Worm (Caenorhabditis elegans) whole organism, L3 larva: ENCODE measurements around the gene F53F4.11.

ENCODE experiments used
- R02D3.7 ChIP-seq: fragments of 150-350 bp; optimal IDR thresholded peaks from 2 replicates; lab custom pipeline; 2014; ENCODE audit warnings: missing biosample characterization, missing genetic modification characterization
- ZK546.5 ChIP-seq: sonication (generic microtip); optimal IDR thresholded peaks from 2 replicates; lab custom pipeline; 2017; ENCODE audit warnings: missing biosample characterization, missing genetic modification characterization
- aly-2 ChIP-seq: fragments of 150-350 bp; optimal IDR thresholded peaks from 2 replicates; lab custom pipeline; 2014; ENCODE audit warnings: missing biosample characterization, missing genetic modification characterization
- ceh-82 ChIP-seq: fragments of 150-350 bp; optimal IDR thresholded peaks from 2 replicates; lab custom pipeline; 2014; ENCODE audit warnings: missing biosample characterization, missing genetic modification characterization
- ceh-9 ChIP-seq: sonication (generic microtip); optimal IDR thresholded peaks from 2 replicates; lab custom pipeline; 2018; ENCODE audit warnings: missing biosample characterization, missing genetic modification characterization
- daf-12 ChIP-seq: fragments of 150-350 bp; optimal IDR thresholded peaks from 2 replicates; lab custom pipeline; 2014; ENCODE audit warnings: missing biosample characterization, missing genetic modification reagents, missing genetic modification characterization
- egl-27 ChIP-seq: sonication (generic microtip); optimal IDR thresholded peaks from 4 replicates; lab custom pipeline; 2017; ENCODE audit warnings: missing biosample characterization, missing genetic modification reagents, missing genetic modification characterization
- egl-5 ChIP-seq: fragments of 150-350 bp; optimal IDR thresholded peaks from 2 replicates; lab custom pipeline; 2017; ENCODE audit warnings: missing biosample characterization, missing genetic modification reagents, missing genetic modification characterization, inconsistent platforms
- elt-1 ChIP-seq: fragments of 150-350 bp; optimal IDR thresholded peaks from 2 replicates; lab custom pipeline; 2014; ENCODE audit warnings: missing biosample characterization, missing genetic modification characterization
- elt-2 ChIP-seq: sonication (generic microtip); optimal IDR thresholded peaks from 2 replicates; lab custom pipeline; 2016; ENCODE audit warnings: missing genetic modification reagents, mild to moderate bottlenecking, missing genetic modification characterization, missing compliant biosample characterization
- fkh-10 ChIP-seq: sonication (generic microtip); optimal IDR thresholded peaks from 2 replicates; lab custom pipeline; 2017; ENCODE audit warnings: missing biosample characterization, missing genetic modification reagents, missing genetic modification characterization
- fkh-2 ChIP-seq: fragments of 150-350 bp; optimal IDR thresholded peaks from 2 replicates; lab custom pipeline; 2014; ENCODE audit warnings: missing biosample characterization, missing genetic modification reagents, missing genetic modification characterization
- hmg-11 ChIP-seq: sonication (generic microtip); optimal IDR thresholded peaks from 2 replicates; lab custom pipeline; 2016; ENCODE audit warnings: missing genetic modification characterization, missing compliant biosample characterization
- lin-15B ChIP-seq: fragments of 150-350 bp; optimal IDR thresholded peaks from 2 replicates; lab custom pipeline; 2014; ENCODE audit warnings: missing biosample characterization, missing genetic modification characterization
- lin-39 ChIP-seq: fragments of 150-350 bp; optimal IDR thresholded peaks from 2 replicates; lab custom pipeline; 2018; ENCODE audit warnings: missing biosample characterization, missing genetic modification reagents, missing genetic modification characterization
- mdl-1 ChIP-seq: fragments of 150-350 bp; optimal IDR thresholded peaks from 2 replicates; lab custom pipeline; 2014; ENCODE audit warnings: missing biosample characterization, missing genetic modification characterization
- mml-1 ChIP-seq: fragments of 150-350 bp; sonication (generic microtip); optimal IDR thresholded peaks from 3 replicates; lab custom pipeline; 2014; ENCODE audit warnings: missing biosample characterization, missing genetic modification characterization
- nfya-1 ChIP-seq: sonication (generic microtip); optimal IDR thresholded peaks from 2 replicates; lab custom pipeline; 2017; ENCODE audit warnings: missing genetic modification characterization, mild to moderate bottlenecking, missing compliant biosample characterization, antibody characterized with exemption, moderate library complexity; ENCODE audit not compliant: insufficient read depth
- nhr-11 ChIP-seq: fragments of 150-350 bp; optimal IDR thresholded peaks from 2 replicates; lab custom pipeline; 2014; ENCODE audit warnings: missing biosample characterization, missing genetic modification characterization
- nhr-12 ChIP-seq: fragments of 150-350 bp; optimal IDR thresholded peaks from 2 replicates; lab custom pipeline; 2014; ENCODE audit warnings: missing biosample characterization, missing genetic modification characterization
- nhr-23 ChIP-seq: fragments of 150-350 bp; optimal IDR thresholded peaks from 2 replicates; lab custom pipeline; 2014; ENCODE audit warnings: missing biosample characterization, missing genetic modification reagents, missing genetic modification characterization
- nhr-237 ChIP-seq: fragments of 150-350 bp; optimal IDR thresholded peaks from 2 replicates; lab custom pipeline; 2014; ENCODE audit warnings: missing biosample characterization, missing genetic modification characterization
- nhr-25 ChIP-seq: sonication (generic microtip); optimal IDR thresholded peaks from 2 replicates; lab custom pipeline; 2017; ENCODE audit warnings: missing biosample characterization, missing genetic modification characterization
- nhr-28 ChIP-seq: fragments of 150-350 bp; optimal IDR thresholded peaks from 2 replicates; lab custom pipeline; 2014; ENCODE audit warnings: missing biosample characterization, missing genetic modification characterization
- nhr-43 ChIP-seq: sonication (generic microtip); optimal IDR thresholded peaks from 2 replicates; lab custom pipeline; 2016; ENCODE audit warnings: mild to moderate bottlenecking, missing genetic modification characterization, missing compliant biosample characterization; ENCODE audit not compliant: poor library complexity, severe bottlenecking
- nhr-67 ChIP-seq: fragments of 150-350 bp; optimal IDR thresholded peaks from 2 replicates; lab custom pipeline; 2014; ENCODE audit warnings: missing biosample characterization, missing genetic modification characterization
- nhr-77 ChIP-seq: fragments of 150-350 bp; optimal IDR thresholded peaks from 2 replicates; lab custom pipeline; 2014; ENCODE audit warnings: missing biosample characterization, missing genetic modification characterization
- pqm-1 ChIP-seq: fragments of 150-350 bp; optimal IDR thresholded peaks from 2 replicates; lab custom pipeline; 2017; ENCODE audit warnings: missing biosample characterization, missing genetic modification characterization, inconsistent platforms
- sea-2 ChIP-seq: fragments of 150-350 bp; sonication (generic microtip); optimal IDR thresholded peaks from 4 replicates; lab custom pipeline; 2014; ENCODE audit warnings: missing biosample characterization, missing genetic modification reagents, missing genetic modification characterization
- skn-1 ChIP-seq: fragments of 150-350 bp; optimal IDR thresholded peaks from 2 replicates; lab custom pipeline; 2014; ENCODE audit warnings: missing biosample characterization, missing genetic modification characterization
- snpc-4 ChIP-seq: fragments of 150-350 bp; optimal IDR thresholded peaks from 2 replicates; lab custom pipeline; 2014; ENCODE audit warnings: missing biosample characterization, missing genetic modification characterization
- unc-39 ChIP-seq: sonication (generic microtip); optimal IDR thresholded peaks from 4 replicates; lab custom pipeline; 2017; ENCODE audit warnings: missing biosample characterization, missing genetic modification characterization
- zag-1 ChIP-seq: fragments of 150-350 bp; optimal IDR thresholded peaks from 2 replicates; lab custom pipeline; 2014; ENCODE audit warnings: missing biosample characterization, missing genetic modification characterization
- ztf-4 ChIP-seq: fragments of 150-350 bp; optimal IDR thresholded peaks from 2 replicates; lab custom pipeline; 2014; ENCODE audit warnings: missing biosample characterization, missing genetic modification characterization

Gene F53F4.11

ce11 chrV:13636411-13636810 is 12.1 kb upstream of the F53F4.11 start:
- TF ChIP-seq nhr-25 (no peak), R02D3.7 (no peak), nhr-23 (peak; percentile 21), nfya-1 (tag; lab: Kevin White, UChicago) (no peak), zag-1 (tag; lab: Kevin White, UChicago) (no peak), pqm-1 (no peak), elt-1 (tag; lab: Kevin White, UChicago) (peak; percentile 8), sea-2 (no peak), egl-27 (no peak), nhr-28 (tag; lab: Kevin White, UChicago) (no peak)

DNA sequence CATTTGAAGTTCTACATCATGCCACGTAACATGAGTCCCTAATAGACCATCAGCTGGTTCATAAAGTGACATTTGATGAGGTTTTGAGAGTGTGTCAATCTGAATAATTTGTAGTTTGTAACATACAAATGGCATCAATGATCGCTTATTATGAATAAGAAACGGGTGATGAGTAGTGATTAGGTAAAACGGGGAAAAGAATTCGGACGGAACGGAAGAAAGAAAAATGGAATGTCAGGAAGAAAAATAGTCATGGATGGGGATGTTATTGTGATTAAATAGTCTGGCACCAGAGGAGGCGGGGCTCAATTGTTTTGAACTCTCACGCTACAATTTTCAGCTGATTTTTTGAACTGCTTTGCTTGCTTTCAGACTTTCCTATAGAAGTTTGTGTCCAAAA is 9.8 kb upstream of the F53F4.11 start, which contains the start of gene H37A05.2:
Gene H37A05.2 (minus strand): TSS at position 101 of the 400 bp plus-strand sequence.
- TF ChIP-seq elt-2 (no peak), mdl-1 (tag; lab: Kevin White, UChicago) (no peak), aly-2 (tag; lab: Kevin White, UChicago) (no peak), skn-1 (tag; lab: Kevin White, UChicago) (no peak), lin-39 (tag; lab: Kevin White, UChicago) (no peak), egl-27 (no peak), unc-39 (tag; lab: Kevin White, UChicago) (no peak), nhr-237 (tag; lab: Kevin White, UChicago) (no peak), nhr-28 (tag; lab: Kevin White, UChicago) (no peak), ZK546.5 (tag; lab: Kevin White, UChicago) (no peak), snpc-4 (tag; lab: Kevin White, UChicago) (no peak), lin-15B (tag; lab: Kevin White, UChicago) (no peak), nfya-1 (tag; lab: Kevin White, UChicago) (no peak), daf-12 (no peak), nhr-25 (no peak), mml-1 (tag; lab: Kevin White, UChicago) (no peak)

ce11 chrV:13627103-13627623 is 2.8 kb upstream of the F53F4.11 start, which contains the start of gene sde-2:
TSS of gene sde-2 (plus strand) at chrV:13627573.
- TF ChIP-seq lin-39 (tag; lab: Kevin White, UChicago) (peak; percentile 4), egl-5 (tag; lab: Kevin White, UChicago) (peak; percentile 35), fkh-2 (no peak)

ce11 chrV:13625517-13626097 is 1.3 kb upstream of the F53F4.11 start, which contains the start of the genes nduv-2 and F53F4.12:
TSS of gene nduv-2 (minus strand) at chrV:13625567.
TSS of gene F53F4.12 (plus strand) at chrV:13626047.
- TF ChIP-seq ztf-4 (tag; lab: Kevin White, UChicago) = no peak
- no peak for TF ChIP-seq ceh-9 (tag; lab: Kevin White, UChicago)
- TF ChIP-seq snpc-4 (tag; lab: Kevin White, UChicago) = peak; percentile 13
- peak; percentile 10 for TF ChIP-seq nhr-25
- TF ChIP-seq lin-15B (tag; lab: Kevin White, UChicago) = peak; percentile 89
- TF ChIP-seq pqm-1 = peak; percentile 1
- peak; percentile 64 for TF ChIP-seq hmg-11
- no peak for TF ChIP-seq nhr-77
- TF ChIP-seq nhr-12 (tag; lab: Kevin White, UChicago) = no peak
- TF ChIP-seq fkh-10 (GFP tag; lab: Kevin White, UChicago) = no peak
- peak; percentile 86 for TF ChIP-seq R02D3.7

DNA sequence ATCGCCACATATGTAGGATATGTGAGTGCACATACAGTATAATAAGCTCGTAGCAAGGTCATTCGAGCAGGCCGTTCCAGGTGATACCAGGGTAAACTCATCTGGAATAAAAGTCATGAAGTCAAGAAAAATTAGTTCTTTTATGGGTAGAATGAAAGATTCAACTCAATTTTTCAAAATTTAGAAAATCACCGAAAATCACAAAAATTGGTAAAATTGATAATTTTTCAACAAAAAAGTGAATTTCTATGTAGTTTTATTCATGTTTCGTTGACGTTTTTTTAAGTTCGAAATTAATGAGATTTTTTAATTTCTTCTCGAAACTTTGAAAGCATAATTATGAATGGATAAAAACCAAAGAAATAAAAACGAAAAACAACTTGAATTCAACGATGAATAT is 2.6 kb downstream of the F53F4.11 start, which contains the start of gene F53F4.16:
Gene F53F4.16 (minus strand): TSS at position 101 of the 400 bp plus-strand sequence.
- TF ChIP-seq ztf-4 (tag; lab: Kevin White, UChicago) (no peak), unc-39 (tag; lab: Kevin White, UChicago) (no peak), snpc-4 (tag; lab: Kevin White, UChicago) (no peak), skn-1 (tag; lab: Kevin White, UChicago) (no peak), egl-27 (no peak), nhr-237 (tag; lab: Kevin White, UChicago) (no peak), fkh-2 (no peak), ceh-82 (tag; lab: Kevin White, UChicago) (no peak), nhr-43 (no peak), nhr-23 (no peak), nhr-67 (no peak), ceh-9 (tag; lab: Kevin White, UChicago) (no peak), nhr-11 (tag; lab: Kevin White, UChicago) (no peak), daf-12 (no peak), fkh-10 (GFP tag; lab: Kevin White, UChicago) (no peak), nhr-25 (no peak), ZK546.5 (tag; lab: Kevin White, UChicago) (no peak)
